Worm (Caenorhabditis elegans) whole organism, mixed stage, embryonic: ENCODE results near the gene B0302.2.

Experiments used
- M03D4.4 ChIP-seq: sonication (generic microtip); optimal IDR thresholded peaks from 2 replicates; lab custom pipeline; 2017; ENCODE audit warnings: mild to moderate bottlenecking, missing genetic modification characterization, missing compliant biosample characterization
- bed-3 ChIP-seq: fragments of 200-800 bp; sonication (Bioruptor generic); optimal IDR thresholded peaks from 3 replicates; lab custom pipeline; 2018; ENCODE audit warnings: mild to moderate bottlenecking, missing genetic modification characterization, moderate library complexity, missing compliant biosample characterization
- blmp-1 ChIP-seq: fragments of 150-350 bp; optimal IDR thresholded peaks from 2 replicates; lab custom pipeline; 2014; ENCODE audit warnings: missing biosample characterization, missing genetic modification characterization
- ceh-39 ChIP-seq: fragments of 150-350 bp; optimal IDR thresholded peaks from 2 replicates; lab custom pipeline; 2014; ENCODE audit warnings: missing biosample characterization, missing genetic modification characterization
- ceh-43 ChIP-seq: fragments of 200-800 bp; sonication (Bioruptor generic); optimal IDR thresholded peaks from 2 replicates; lab custom pipeline; 2018; ENCODE audit warnings: mild to moderate bottlenecking, missing genetic modification characterization, moderate library complexity, missing compliant biosample characterization
- ceh-83 ChIP-seq: fragments of 200-800 bp; sonication (Bioruptor generic); optimal IDR thresholded peaks from 2 replicates; lab custom pipeline; 2018; ENCODE audit warnings: mild to moderate bottlenecking, missing genetic modification characterization, missing compliant biosample characterization
- ces-1 ChIP-seq: fragments of 150-350 bp; optimal IDR thresholded peaks from 2 replicates; lab custom pipeline; 2014; ENCODE audit warnings: missing biosample characterization, missing genetic modification reagents, missing genetic modification characterization
- cnd-1 ChIP-seq: fragments of 200-800 bp; sonication (Bioruptor generic); optimal IDR thresholded peaks from 2 replicates; lab custom pipeline; 2018; ENCODE audit warnings: mild to moderate bottlenecking, missing genetic modification characterization, missing compliant biosample characterization
- drap-1 ChIP-seq: fragments of 200-800 bp; sonication (Bioruptor generic); optimal IDR thresholded peaks from 3 replicates; lab custom pipeline; 2018; ENCODE audit warnings: mild to moderate bottlenecking, missing genetic modification characterization, missing compliant biosample characterization
- elt-1 ChIP-seq: sonication (generic microtip); optimal IDR thresholded peaks from 2 replicates; lab custom pipeline; 2017; ENCODE audit warnings: missing genetic modification characterization, mild to moderate bottlenecking, missing compliant biosample characterization, antibody characterized with exemption, moderate library complexity, borderline replicate concordance; ENCODE audit not compliant: insufficient read depth
- elt-3 ChIP-seq: fragments of 150-350 bp; optimal IDR thresholded peaks from 2 replicates; lab custom pipeline; 2014; ENCODE audit warnings: missing biosample characterization, missing genetic modification characterization
- flh-1 ChIP-seq: fragments of 200-800 bp; sonication (Bioruptor generic); optimal IDR thresholded peaks from 2 replicates; lab custom pipeline; 2018; ENCODE audit warnings: mild to moderate bottlenecking, missing genetic modification characterization, moderate library complexity, missing compliant biosample characterization
- ham-2 ChIP-seq: fragments of 200-800 bp; sonication (Bioruptor generic); optimal IDR thresholded peaks from 2 replicates; lab custom pipeline; 2018; ENCODE audit warnings: mild to moderate bottlenecking, missing genetic modification characterization, missing compliant biosample characterization
- hlh-1 ChIP-seq: fragments of 150-350 bp; optimal IDR thresholded peaks from 2 replicates; lab custom pipeline; 2014; ENCODE audit warnings: missing biosample characterization, missing genetic modification reagents, missing genetic modification characterization
- lin-13 ChIP-seq: fragments of 150-350 bp; optimal IDR thresholded peaks from 2 replicates; lab custom pipeline; 2014; ENCODE audit warnings: missing biosample characterization, missing genetic modification characterization
- lin-32 ChIP-seq: fragments of 200-800 bp; sonication (Bioruptor generic); optimal IDR thresholded peaks from 2 replicates; lab custom pipeline; 2018; ENCODE audit warnings: mild to moderate bottlenecking, missing genetic modification characterization, missing compliant biosample characterization
- lsy-2 ChIP-seq: fragments of 150-350 bp; optimal IDR thresholded peaks from 2 replicates; lab custom pipeline; 2014; ENCODE audit warnings: missing biosample characterization, missing genetic modification characterization
- mab-5 ChIP-seq: fragments of 150-350 bp; optimal IDR thresholded peaks from 2 replicates; lab custom pipeline; 2014; ENCODE audit warnings: missing biosample characterization, missing genetic modification characterization
- mep-1 ChIP-seq: fragments of 150-350 bp; optimal IDR thresholded peaks from 2 replicates; lab custom pipeline; 2017; ENCODE audit warnings: missing biosample characterization, missing genetic modification reagents, missing genetic modification characterization, inconsistent platforms
- mls-2 ChIP-seq: sonication (generic microtip); optimal IDR thresholded peaks from 2 replicates; lab custom pipeline; 2016; ENCODE audit warnings: mild to moderate bottlenecking, missing genetic modification characterization, moderate library complexity, missing compliant biosample characterization
- nhr-12 ChIP-seq: fragments of 150-350 bp; optimal IDR thresholded peaks from 2 replicates; lab custom pipeline; 2014; ENCODE audit warnings: missing biosample characterization, missing genetic modification characterization
- nhr-2 ChIP-seq: fragments of 150-350 bp; optimal IDR thresholded peaks from 2 replicates; lab custom pipeline; 2014; ENCODE audit warnings: missing biosample characterization, missing genetic modification characterization
- nhr-237 ChIP-seq: fragments of 150-350 bp; optimal IDR thresholded peaks from 2 replicates; lab custom pipeline; 2014; ENCODE audit warnings: missing biosample characterization, missing genetic modification characterization
- nhr-28 ChIP-seq: fragments of 150-350 bp; optimal IDR thresholded peaks from 2 replicates; lab custom pipeline; 2014; ENCODE audit warnings: missing biosample characterization, missing genetic modification characterization
- nhr-76 ChIP-seq: sonication (generic microtip); optimal IDR thresholded peaks from 2 replicates; lab custom pipeline; 2017; ENCODE audit warnings: missing biosample characterization, missing genetic modification characterization
- pha-4 ChIP-seq: fragments of 150-350 bp; optimal IDR thresholded peaks from 2 replicates; lab custom pipeline; 2018; ENCODE audit warnings: missing biosample characterization, missing genetic modification reagents, missing genetic modification characterization
- sem-2 ChIP-seq: fragments of 200-800 bp; sonication (Bioruptor generic); optimal IDR thresholded peaks from 2 replicates; lab custom pipeline; 2018; ENCODE audit warnings: mild to moderate bottlenecking, missing genetic modification characterization, missing compliant biosample characterization
- snpc-4 ChIP-seq: fragments of 150-350 bp; optimal IDR thresholded peaks from 2 replicates; lab custom pipeline; 2014; ENCODE audit warnings: missing biosample characterization, missing genetic modification characterization
- sptf-1 ChIP-seq: sonication (generic microtip); optimal IDR thresholded peaks from 2 replicates; lab custom pipeline; 2017; ENCODE audit warnings: mild to moderate bottlenecking, missing genetic modification characterization, moderate library complexity, missing compliant biosample characterization
- tbx-8 ChIP-seq: fragments of 200-800 bp; sonication (Bioruptor generic); optimal IDR thresholded peaks from 2 replicates; lab custom pipeline; 2018; ENCODE audit warnings: mild to moderate bottlenecking, missing genetic modification characterization, moderate library complexity, missing compliant biosample characterization
- unc-120 ChIP-seq: sonication (generic microtip); optimal IDR thresholded peaks from 2 replicates; lab custom pipeline; 2017; ENCODE audit warnings: missing genetic modification characterization, missing compliant biosample characterization; ENCODE audit not compliant: poor library complexity, severe bottlenecking
- unc-39 ChIP-seq: fragments of 150-350 bp; optimal IDR thresholded peaks from 2 replicates; lab custom pipeline; 2014; ENCODE audit warnings: missing biosample characterization, missing genetic modification characterization
- unc-62 ChIP-seq: fragments of 150-350 bp; optimal IDR thresholded peaks from 2 replicates; lab custom pipeline; 2014; ENCODE audit warnings: missing biosample characterization, missing genetic modification reagents, missing genetic modification characterization
- zip-8 ChIP-seq: fragments of 150-350 bp; optimal IDR thresholded peaks from 2 replicates; lab custom pipeline; 2014; ENCODE audit warnings: missing biosample characterization, missing genetic modification characterization
- ztf-11 ChIP-seq: fragments of 150-350 bp; optimal IDR thresholded peaks from 2 replicates; lab custom pipeline; 2014; ENCODE audit warnings: missing biosample characterization, missing genetic modification characterization

B0302.2 gene

DNA sequence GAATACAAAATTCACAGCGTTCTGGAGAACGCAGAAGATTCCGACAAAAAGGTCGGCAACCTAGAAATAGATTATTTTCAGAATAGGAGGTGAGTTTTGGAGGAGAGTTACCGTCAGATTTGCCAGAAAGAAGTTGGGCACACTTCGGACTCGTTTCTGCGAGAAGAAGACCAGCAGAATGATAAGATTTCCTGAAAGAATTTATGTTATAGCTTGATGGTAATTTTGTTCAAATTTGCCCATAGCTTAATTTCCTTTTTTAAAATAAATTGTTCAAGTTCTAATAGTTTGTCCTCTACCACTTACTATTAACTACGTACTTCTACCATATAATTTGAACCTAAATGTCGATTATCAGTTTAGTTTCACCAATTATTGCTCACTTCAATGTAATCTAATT, 21.2 kb upstream of the B0302.2 start:
- TF ChIP-seq lin-13 = no peak
- TF ChIP-seq ces-1 (GFP tag; lab: Kevin White, UChicago) = no peak
- TF ChIP-seq blmp-1 (tag; lab: Kevin White, UChicago) = no peak
- no peak for TF ChIP-seq cnd-1 (tag; lab: Kevin White, UChicago)
- TF ChIP-seq ceh-43 (GFP tag; lab: Kevin White, UChicago) = no peak
- TF ChIP-seq, all 35 proteins: peak for 0

DNA sequence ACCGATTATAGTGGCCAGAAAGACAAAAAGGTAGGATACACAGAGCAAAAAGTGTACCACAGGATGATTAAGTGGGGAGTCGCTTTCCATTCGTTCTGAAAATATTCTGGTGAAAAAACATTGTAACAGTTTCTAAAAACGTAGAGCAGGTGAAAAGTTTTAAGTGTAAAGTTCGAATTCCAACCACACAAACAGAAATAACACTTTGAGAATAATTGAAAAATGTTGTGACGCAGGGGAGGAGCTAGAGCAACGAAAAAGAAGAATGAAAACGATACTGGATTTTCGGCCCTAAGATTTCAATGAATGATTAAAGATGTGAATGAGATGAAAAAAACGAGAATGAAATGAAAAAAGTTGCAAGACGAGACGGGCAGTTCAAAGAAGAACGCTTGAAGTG, 20.5 kb upstream of the B0302.2 start, which contains the start of gene npr-21:
TSS of gene npr-21 (minus strand) at position 101 of the 400 bp plus-strand sequence.
- no peak for TF ChIP-seq blmp-1 (tag; lab: Kevin White, UChicago)
- TF ChIP-seq unc-39 (tag; lab: Kevin White, UChicago) = no peak
- no peak for TF ChIP-seq M03D4.4 (tag; lab: Kevin White, UChicago)

DNA sequence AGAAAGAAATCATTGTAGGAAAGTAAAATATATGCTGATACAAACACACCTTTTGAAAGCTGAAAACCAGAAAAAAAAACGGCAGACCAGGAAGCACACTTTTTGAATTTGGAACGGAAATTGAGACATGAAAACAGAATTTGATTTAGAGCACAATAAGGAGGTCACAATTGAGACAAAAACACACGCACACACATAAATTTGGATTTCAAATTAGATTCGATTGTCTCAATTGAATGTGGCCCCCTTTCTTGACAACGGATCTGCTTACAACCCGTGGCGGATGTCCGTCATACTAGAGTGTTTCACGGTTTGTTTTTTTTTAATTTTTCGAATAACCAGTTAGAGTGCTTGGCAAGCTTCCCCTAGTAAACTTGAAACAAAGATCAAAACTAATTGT, 10.3 kb upstream of the B0302.2 start:
- TF ChIP-seq mls-2 (tag; lab: Kevin White, UChicago) (no peak), ztf-11 (no peak)

DNA sequence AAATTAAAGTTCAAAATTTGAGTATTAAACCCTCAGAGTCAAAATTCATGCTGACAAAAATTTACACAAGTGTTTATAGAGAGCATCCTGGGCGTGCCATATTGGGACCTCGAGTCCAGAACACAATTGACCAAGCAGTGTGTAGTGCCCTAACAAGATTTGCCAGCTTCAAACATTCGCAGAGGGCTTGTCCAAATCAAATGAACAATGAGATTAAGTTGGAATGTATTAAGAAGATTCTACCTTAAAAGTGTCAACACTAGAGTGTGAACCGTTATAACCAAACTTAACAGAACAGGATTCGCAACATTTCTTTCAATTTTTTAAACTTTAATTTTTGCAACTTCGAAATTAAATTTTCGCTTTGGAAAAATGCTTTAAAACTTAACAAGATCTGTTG, 7.9 kb upstream of the B0302.2 start:
- TF ChIP-seq pha-4 (tag; lab: Kevin White, UChicago) (no peak), blmp-1 (tag; lab: Kevin White, UChicago) (no peak), ces-1 (GFP tag; lab: Kevin White, UChicago) (peak; percentile 86), nhr-237 (tag; lab: Kevin White, UChicago) (no peak)

DNA sequence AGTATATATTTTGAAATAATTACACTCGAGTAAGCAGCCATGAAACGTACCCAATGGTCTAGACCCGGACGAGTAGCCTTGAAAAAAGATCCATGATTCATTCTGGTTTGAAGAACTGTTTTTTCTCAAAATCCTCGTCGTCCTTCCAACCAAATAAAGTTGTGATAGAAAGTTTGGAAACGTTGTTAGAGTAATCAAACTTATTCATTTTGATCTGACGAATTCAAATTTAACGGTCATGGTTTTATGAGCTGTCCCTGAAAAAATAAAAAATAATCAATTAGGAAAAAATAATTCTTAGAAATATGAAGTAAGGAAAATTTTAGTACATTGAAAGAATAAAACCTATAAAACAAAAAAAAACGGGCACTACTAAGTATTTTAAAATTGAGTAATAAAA, 1.7 kb upstream of the B0302.2 start, which contains the start of gene B0302.4:
TSS of gene B0302.4 (minus strand) at position 101 of the 400 bp plus-strand sequence.
- TF ChIP-seq nhr-237 (tag; lab: Kevin White, UChicago) (no peak), mab-5 (tag; lab: Kevin White, UChicago) (no peak)

DNA sequence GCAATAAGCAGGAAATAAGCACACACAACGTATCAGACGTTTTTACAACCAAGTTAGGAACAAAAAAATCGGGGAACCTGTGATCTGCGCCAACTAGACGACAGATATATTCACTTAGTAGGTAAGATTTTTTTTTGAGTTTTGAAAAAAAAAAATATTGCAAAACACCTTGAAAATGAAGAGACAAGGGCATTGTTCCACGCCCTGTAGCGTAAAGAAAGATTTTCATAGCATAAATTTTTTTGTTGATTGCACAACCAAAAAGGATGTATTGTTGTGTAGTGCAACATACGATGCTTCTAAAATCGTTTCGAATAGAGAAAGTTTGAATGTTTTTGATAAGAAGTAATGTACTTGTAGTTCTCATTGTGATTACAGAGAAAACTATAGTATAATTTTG, 1.8 kb downstream of the B0302.2 start:
- TF ChIP-seq mep-1 (tag; lab: Kevin White, UChicago) = no peak
- TF ChIP-seq ham-2 (GFP tag; lab: Kevin White, UChicago) = no peak
- no peak for TF ChIP-seq M03D4.4 (tag; lab: Kevin White, UChicago)
- no peak for TF ChIP-seq tbx-8 (GFP tag; lab: Kevin White, UChicago)
- TF ChIP-seq unc-120 = no peak
- no peak for TF ChIP-seq cnd-1 (tag; lab: Kevin White, UChicago)
- no peak for TF ChIP-seq flh-1 (GFP tag; lab: Kevin White, UChicago)
- no peak for TF ChIP-seq pha-4 (tag; lab: Kevin White, UChicago)

DNA sequence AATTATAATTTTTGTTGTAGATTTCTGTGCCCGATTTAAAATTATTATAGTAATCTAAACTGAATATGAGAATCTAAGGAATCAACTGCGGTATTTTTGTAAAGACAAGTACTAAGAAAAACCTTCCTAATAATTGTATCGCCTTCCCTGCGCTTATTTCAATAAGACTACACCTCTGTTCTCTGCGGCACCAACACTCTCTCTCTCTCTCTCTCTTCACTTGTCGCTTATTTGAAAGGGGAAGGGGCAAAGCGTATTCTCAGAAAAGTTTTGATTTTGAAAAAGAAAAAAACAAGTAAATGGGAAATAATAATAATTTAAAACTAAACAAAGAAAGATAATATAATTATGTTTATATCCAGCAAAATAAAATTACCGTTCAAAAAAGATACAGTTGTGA, 2.9 kb downstream of the B0302.2 start:
- TF ChIP-seq ceh-39 (peak; percentile 32), blmp-1 (tag; lab: Kevin White, UChicago) (no peak), ham-2 (GFP tag; lab: Kevin White, UChicago) (no peak), ceh-83 (GFP tag; lab: Kevin White, UChicago) (no peak), ces-1 (GFP tag; lab: Kevin White, UChicago) (peak; percentile 50), sem-2 (GFP tag; lab: Kevin White, UChicago) (no peak), pha-4 (tag; lab: Kevin White, UChicago) (peak; percentile 76), nhr-237 (tag; lab: Kevin White, UChicago) (peak; percentile 89), nhr-76 (tag; lab: Kevin White, UChicago) (no peak), snpc-4 (no peak), flh-1 (GFP tag; lab: Kevin White, UChicago) (no peak), mls-2 (tag; lab: Kevin White, UChicago) (no peak), unc-62 (no peak), lin-32 (GFP tag; lab: Kevin White, UChicago) (no peak), ceh-43 (GFP tag; lab: Kevin White, UChicago) (peak; percentile 26), mep-1 (tag; lab: Kevin White, UChicago) (peak; percentile 61), zip-8 (tag; lab: Kevin White, UChicago) (no peak), mab-5 (tag; lab: Kevin White, UChicago) (peak; percentile 10), cnd-1 (tag; lab: Kevin White, UChicago) (peak; percentile 19), unc-39 (tag; lab: Kevin White, UChicago) (no peak), unc-120 (no peak), nhr-12 (no peak), elt-1 (tag; lab: Kevin White, UChicago) (no peak), lin-13 (no peak), nhr-2 (tag; lab: Kevin White, UChicago) (peak; percentile 6), nhr-28 (tag; lab: Kevin White, UChicago) (no peak), M03D4.4 (tag; lab: Kevin White, UChicago) (peak; percentile 62), bed-3 (GFP tag; lab: Kevin White, UChicago) (no peak), sptf-1 (tag; lab: Kevin White, UChicago) (peak; percentile 61), drap-1 (GFP tag; lab: Kevin White, UChicago) (peak; percentile 9), hlh-1 (tag; lab: Kevin White, UChicago) (peak; percentile 3), tbx-8 (GFP tag; lab: Kevin White, UChicago) (no peak), ztf-11 (no peak), lsy-2 (tag; lab: Kevin White, UChicago) (peak; percentile 56), elt-3 (tag; lab: Kevin White, UChicago) (no peak)
